Worm (Caenorhabditis elegans) whole organism, midembryonic: ENCODE results near the gene mab-10.

Experiments used
- T22C8.4 ChIP-seq: fragments of 200-800 bp; sonication (Bioruptor generic); IDR thresholded peaks from 2 replicates; pipeline ENCODE4 v1.3.6; 2022; ENCODE audit warnings: missing genetic modification characterization, missing compliant biosample characterization
- cog-1 ChIP-seq: sonication (generic microtip); optimal IDR thresholded peaks from 2 replicates; lab custom pipeline; 2016; ENCODE audit warnings: missing genetic modification characterization, missing compliant biosample characterization
- flt-1 ChIP-seq: fragments of 200-800 bp; sonication (Bioruptor generic); IDR thresholded peaks from 2 replicates; pipeline ENCODE4 v1.3.6; 2022; ENCODE audit warnings: missing genetic modification characterization, missing compliant biosample characterization
- klf-2 ChIP-seq: fragments of 200-800 bp; sonication (Bioruptor generic); conservative IDR thresholded peaks from 2 replicates; pipeline ENCODE4 v1.3.6; 2022; ENCODE audit warnings: missing genetic modification reagents, missing genetic modification characterization, missing compliant biosample characterization
- med-1 ChIP-seq: sonication (generic microtip); optimal IDR thresholded peaks from 2 replicates; lab custom pipeline; 2017; ENCODE audit warnings: missing genetic modification characterization, mild to moderate bottlenecking, missing compliant biosample characterization, antibody characterized with exemption, missing genetic modification reagents; ENCODE audit not compliant: insufficient read depth
- ref-1 ChIP-seq: fragments of 200-800 bp; sonication (Bioruptor generic); conservative IDR thresholded peaks from 2 replicates; pipeline ENCODE4 v1.3.6; 2022; ENCODE audit warnings: missing genetic modification reagents, missing genetic modification characterization, missing compliant biosample characterization
- tab-1 ChIP-seq: fragments of 200-800 bp; sonication (Bioruptor generic); IDR thresholded peaks from 2 replicates; pipeline ENCODE4 v1.3.6; 2022; ENCODE audit warnings: missing genetic modification characterization, missing compliant biosample characterization
- ztf-23 ChIP-seq: fragments of 200-800 bp; sonication (Bioruptor generic); IDR thresholded peaks from 2 replicates; pipeline ENCODE4 v1.3.6; 2022; ENCODE audit warnings: missing genetic modification reagents, missing genetic modification characterization, missing compliant biosample characterization
- ztf-29 ChIP-seq: fragments of 200-800 bp; sonication (Bioruptor generic); IDR thresholded peaks from 2 replicates; pipeline ENCODE4 v1.3.6; 2022; ENCODE audit warnings: missing genetic modification reagents, missing genetic modification characterization, missing compliant biosample characterization

The mab-10 gene

DNA sequence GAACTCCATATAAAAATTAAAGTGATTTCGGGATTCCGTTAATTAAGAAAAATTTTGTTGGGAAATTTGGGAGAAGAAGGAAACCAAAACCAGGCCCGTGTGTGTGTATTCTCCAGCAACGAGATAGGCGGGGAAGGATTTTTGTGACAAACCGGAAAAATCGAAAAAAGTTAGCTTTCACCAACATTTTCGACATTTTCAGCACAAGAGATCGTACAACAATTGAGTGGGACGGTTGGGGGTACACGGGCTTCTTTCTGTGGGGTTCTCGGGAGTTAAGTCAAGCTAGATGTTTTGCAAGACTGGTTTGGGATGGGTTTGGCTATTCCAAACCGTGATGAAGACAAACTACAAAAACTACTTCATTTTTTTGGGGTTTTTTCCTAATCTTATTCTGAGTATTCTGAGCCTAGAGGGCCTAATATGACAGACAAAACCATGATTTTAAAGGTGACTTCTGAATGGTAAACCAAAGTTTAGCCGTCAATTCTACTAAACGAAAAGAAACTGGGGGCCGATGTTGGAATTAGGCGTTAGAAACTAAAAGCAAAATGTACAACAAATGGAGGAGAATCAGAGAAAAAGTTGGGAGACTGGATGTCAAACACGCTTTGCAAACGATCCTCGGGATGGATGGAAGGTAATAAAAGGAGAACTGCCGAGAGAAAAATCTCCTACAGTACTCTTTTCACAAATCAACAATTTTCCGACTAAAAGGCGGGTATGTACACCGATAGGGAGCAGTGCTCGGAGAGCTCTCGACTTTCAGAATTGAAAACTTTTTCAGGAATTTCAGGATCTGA is 15.0 kb downstream of the mab-10 start:
- TF ChIP-seq med-1 (GFP tag; lab: Kevin White, UChicago): no peak
- no peak for TF ChIP-seq T22C8.4 (GFP tag; lab: Robert Waterston, UW)
- no peak for TF ChIP-seq tab-1 (GFP tag; lab: Robert Waterston, UW)

ce11 chrII:10543457-10544137 is 15.7 kb downstream of the mab-10 start:
- TF ChIP-seq T22C8.4 (GFP tag; lab: Robert Waterston, UW): no peak
- no peak for TF ChIP-seq klf-2 (GFP tag; lab: Robert Waterston, UW)
- TF ChIP-seq ztf-23 (GFP tag; lab: Robert Waterston, UW): no peak
- no peak; the same call in 1 of the 2 replicates for TF ChIP-seq ref-1
- no peak for TF ChIP-seq ztf-29 (GFP tag; lab: Robert Waterston, UW)

DNA sequence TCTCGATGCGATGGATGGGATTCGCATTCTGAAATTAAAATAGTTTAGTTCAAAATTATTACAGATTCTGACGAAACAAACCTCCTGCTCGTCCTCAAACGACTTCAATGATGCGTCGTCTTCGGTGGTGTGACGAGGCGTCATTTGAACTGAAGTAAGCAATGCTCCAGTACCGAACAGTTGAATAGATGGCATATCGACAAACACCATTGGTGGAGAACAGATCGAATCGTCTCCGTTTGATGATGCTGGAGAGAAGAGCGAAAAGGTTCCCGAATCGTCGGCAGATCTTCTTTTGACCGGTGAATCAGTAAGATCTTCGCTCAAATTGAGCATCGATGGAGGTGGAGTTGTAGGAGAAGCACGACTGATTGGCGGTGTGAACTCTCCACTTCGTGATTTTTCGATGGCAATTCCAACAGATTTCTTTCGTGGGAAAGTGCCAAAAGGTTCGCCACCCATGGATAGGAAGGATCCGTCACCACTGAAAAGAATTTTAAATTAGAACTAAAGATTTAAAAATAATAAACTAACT is 16.6 kb downstream of the mab-10 start:
- TF ChIP-seq T22C8.4 (GFP tag; lab: Robert Waterston, UW) (0 out of 2 replicates have a peak, but pooled peaks have one; percentile 13), klf-2 (GFP tag; lab: Robert Waterston, UW) (no peak), flt-1 (GFP tag; lab: Robert Waterston, UW) (no peak), ref-1 (no peak), tab-1 (GFP tag; lab: Robert Waterston, UW) (no peak)

DNA sequence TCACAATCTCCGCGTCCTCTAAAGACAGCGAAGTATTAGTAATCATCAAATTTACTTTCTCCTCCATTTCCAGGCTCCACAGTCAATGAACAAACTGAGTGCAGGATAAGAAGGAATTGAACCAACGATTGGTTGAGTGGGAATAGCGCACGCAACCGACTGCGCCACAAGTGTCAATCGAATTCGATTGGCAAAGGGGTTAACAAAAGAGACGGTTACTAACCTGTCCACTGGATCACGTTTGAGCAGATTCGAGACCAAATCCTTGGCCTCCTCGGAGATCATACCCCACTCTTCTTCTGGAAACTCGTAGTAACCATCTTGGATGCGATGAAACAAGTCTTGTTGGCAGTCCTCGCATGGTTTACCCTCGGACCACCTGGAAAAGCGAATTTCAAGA is 17.3 kb downstream of the mab-10 start:
- TF ChIP-seq ref-1: 0 out of 2 replicates have a peak, but pooled peaks have one; percentile 12
- no peak for TF ChIP-seq med-1 (GFP tag; lab: Kevin White, UChicago)
- TF ChIP-seq flt-1 (GFP tag; lab: Robert Waterston, UW): peak; percentile 73

ce11 chrII:10545924-10546783 is 18.3 kb downstream of the mab-10 start:
- TF ChIP-seq klf-2 (GFP tag; lab: Robert Waterston, UW): no peak
- TF ChIP-seq ztf-23 (GFP tag; lab: Robert Waterston, UW): no peak
- TF ChIP-seq cog-1: no peak
- no peak for TF ChIP-seq flt-1 (GFP tag; lab: Robert Waterston, UW)
- TF ChIP-seq T22C8.4 (GFP tag; lab: Robert Waterston, UW): no peak
- no peak for TF ChIP-seq ztf-29 (GFP tag; lab: Robert Waterston, UW)
- TF ChIP-seq ref-1: no peak
- no peak for TF ChIP-seq med-1 (GFP tag; lab: Kevin White, UChicago)
- TF ChIP-seq tab-1 (GFP tag; lab: Robert Waterston, UW): no peak

ce11 chrII:10546784-10547087 is 18.9 kb downstream of the mab-10 start:
- TF ChIP-seq ztf-23 (GFP tag; lab: Robert Waterston, UW) (no peak), ztf-29 (GFP tag; lab: Robert Waterston, UW) (no peak), flt-1 (GFP tag; lab: Robert Waterston, UW) (no peak), ref-1 (no peak), cog-1 (no peak), klf-2 (GFP tag; lab: Robert Waterston, UW) (no peak), T22C8.4 (GFP tag; lab: Robert Waterston, UW) (no peak), med-1 (GFP tag; lab: Kevin White, UChicago) (no peak), tab-1 (GFP tag; lab: Robert Waterston, UW) (no peak)

- TF ChIP-seq ref-1 (no peak), T22C8.4 (GFP tag; lab: Robert Waterston, UW) (no peak), med-1 (GFP tag; lab: Kevin White, UChicago) (no peak), flt-1 (GFP tag; lab: Robert Waterston, UW) (peak; percentile 61; the same call in 1 of the 2 replicates), tab-1 (GFP tag; lab: Robert Waterston, UW) (no peak)
Observed at ce11 chrII:10547311-10547710, 19.4 kb downstream of the mab-10 start.

DNA sequence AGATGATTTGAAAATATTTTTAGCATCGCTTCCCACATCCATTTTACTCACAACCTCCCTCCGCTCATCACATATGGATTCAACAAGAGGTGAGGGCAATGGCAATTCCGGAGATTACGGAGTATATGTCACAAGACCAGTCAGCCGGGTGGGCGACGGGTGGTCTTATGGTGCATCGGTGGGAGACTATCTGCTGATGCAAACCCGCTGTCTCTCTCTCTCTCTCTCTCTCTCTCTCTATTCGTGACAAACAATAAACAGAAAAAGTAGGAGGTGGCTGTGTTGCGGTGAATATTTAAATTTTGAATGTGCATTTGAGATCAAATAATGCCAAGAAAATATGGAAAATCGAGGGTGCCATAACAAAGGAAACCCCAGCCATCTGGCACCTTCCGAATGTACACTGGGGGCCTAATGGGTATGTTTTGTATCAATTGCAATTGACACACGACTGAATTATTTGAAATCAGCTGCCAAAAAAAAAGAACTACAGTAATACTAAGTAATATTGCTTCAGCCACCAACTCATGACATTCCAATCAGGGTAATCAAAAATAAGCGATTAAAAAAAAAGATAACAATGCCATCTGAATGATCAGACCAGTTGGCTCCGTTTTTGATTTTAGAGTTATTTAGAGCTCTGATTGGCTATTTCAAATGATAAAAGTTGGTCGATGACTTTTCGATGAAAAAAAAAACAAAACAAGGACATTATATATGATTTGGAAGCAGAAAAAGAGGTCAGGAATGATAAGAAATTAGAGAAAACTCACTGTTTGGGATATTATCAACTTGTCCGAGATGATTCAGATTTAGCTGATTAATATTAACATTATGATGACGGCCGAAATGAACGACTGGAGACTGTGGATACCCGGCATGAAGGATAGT is 20.2 kb downstream of the mab-10 start:
- TF ChIP-seq cog-1 (no peak), flt-1 (GFP tag; lab: Robert Waterston, UW) (peak; percentile 45; the same call in 1 of the 2 replicates), tab-1 (GFP tag; lab: Robert Waterston, UW) (no peak)
